Worm (Caenorhabditis elegans) whole organism, late embryonic: ENCODE measurements around the gene Y45F10A.7.

Experiments used
- C08G9.2 ChIP-seq: sonication (generic microtip); optimal IDR thresholded peaks from 2 replicates; lab custom pipeline; 2016; ENCODE audit warnings: mild to moderate bottlenecking, missing genetic modification characterization, moderate library complexity, missing compliant biosample characterization
- ama-1 ChIP-seq: fragments of 150-350 bp; optimal IDR thresholded peaks from 2 replicates; lab custom pipeline; 2014
- ceh-18 ChIP-seq: sonication (generic microtip); optimal IDR thresholded peaks from 2 replicates; lab custom pipeline; 2016; ENCODE audit warnings: missing genetic modification characterization, missing compliant biosample characterization
- che-1 ChIP-seq: sonication (generic microtip); optimal IDR thresholded peaks from 2 replicates; lab custom pipeline; 2016; ENCODE audit warnings: mild to moderate bottlenecking, missing genetic modification characterization, missing compliant biosample characterization
- dve-1 ChIP-seq: sonication (generic microtip); optimal IDR thresholded peaks from 2 replicates; lab custom pipeline; 2017; ENCODE audit warnings: antibody characterized with exemption, mild to moderate bottlenecking, missing genetic modification characterization, missing compliant biosample characterization
- hlh-13 ChIP-seq: fragments of 200-800 bp; sonication (Bioruptor generic); optimal IDR thresholded peaks from 2 replicates; lab custom pipeline; 2018; ENCODE audit warnings: mild to moderate bottlenecking, missing genetic modification characterization, missing compliant biosample characterization
- lin-11 ChIP-seq: fragments of 200-800 bp; sonication (Bioruptor generic); optimal IDR thresholded peaks from 2 replicates; lab custom pipeline; 2018; ENCODE audit warnings: mild to moderate bottlenecking, missing genetic modification characterization, missing compliant biosample characterization
- nhr-11 ChIP-seq: fragments of 150-350 bp; optimal IDR thresholded peaks from 2 replicates; lab custom pipeline; 2014; ENCODE audit warnings: missing biosample characterization, missing genetic modification characterization
- rnt-1 ChIP-seq: sonication (generic microtip); optimal IDR thresholded peaks from 2 replicates; lab custom pipeline; 2016; ENCODE audit warnings: missing genetic modification characterization, missing compliant biosample characterization
- sox-4 ChIP-seq: sonication (generic microtip); optimal IDR thresholded peaks from 2 replicates; lab custom pipeline; 2017; ENCODE audit warnings: mild to moderate bottlenecking, missing genetic modification characterization, inconsistent platforms, missing compliant biosample characterization
- tbx-7 ChIP-seq: sonication (generic microtip); optimal IDR thresholded peaks from 2 replicates; lab custom pipeline; 2016; ENCODE audit warnings: missing genotype, missing genetic modification characterization, missing compliant biosample characterization

DNA sequence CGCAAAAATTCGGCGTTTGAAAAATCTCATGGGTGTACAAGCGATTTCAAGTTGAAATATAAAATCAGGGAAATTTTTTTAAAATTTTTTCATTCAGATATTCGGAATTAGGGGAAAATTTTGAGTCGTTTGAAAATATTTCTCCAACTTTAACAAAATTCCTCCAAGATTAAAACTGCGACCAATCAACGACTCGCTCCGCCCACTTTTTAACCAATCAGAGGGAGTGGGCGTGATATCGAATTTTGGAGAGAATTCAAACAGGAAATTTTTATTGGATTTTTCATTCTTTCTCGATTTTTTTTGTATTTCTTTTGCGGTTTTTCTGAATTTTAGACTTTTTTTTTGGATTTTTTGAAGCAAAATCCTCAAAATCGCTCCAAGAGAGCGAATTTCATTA is 32.9 kb downstream of the Y45F10A.7 start:
- TF ChIP-seq lin-11 (tag; lab: Kevin White, UChicago) (no peak), ceh-18 (tag; lab: Kevin White, UChicago) (no peak), nhr-11 (tag; lab: Kevin White, UChicago) (no peak), sox-4 (tag; lab: Kevin White, UChicago) (no peak), ama-1 (lab: Kevin White, UChicago) (no peak), che-1 (tag; lab: Kevin White, UChicago) (no peak), hlh-13 (GFP tag; lab: Kevin White, UChicago) (no peak), dve-1 (no peak), rnt-1 (no peak), tbx-7 (no peak), C08G9.2 (tag; lab: Kevin White, UChicago) (no peak)
